Fruit fly (Drosophila melanogaster) whole organism, pupa: Measurements from ENCODE around the gene CG12608.

ENCODE experiments used
- CG10348 ChIP-seq: fragments of 200-800 bp; sonication (Bioruptor generic); IDR thresholded peaks from 2 replicates; pipeline ENCODE4 v1.3.6; 2022; ENCODE audit warnings: missing biosample characterization, missing genetic modification characterization
- CG12605 ChIP-seq: fragments of 200-800 bp; sonication (Bioruptor generic); IDR thresholded peaks from 2 replicates; pipeline ENCODE4 v1.3.6; 2022; ENCODE audit warnings: missing biosample characterization, missing genetic modification characterization
- CG15710 ChIP-seq: fragments of 200-800 bp; sonication (Bioruptor generic); optimal IDR thresholded peaks from 2 replicates; lab custom pipeline; 2018; ENCODE audit warnings: missing biosample characterization, mild to moderate bottlenecking, missing genetic modification characterization, moderate library complexity
- CG34367 ChIP-seq: fragments of 200-800 bp; sonication (Bioruptor generic); optimal IDR thresholded peaks from 2 replicates; lab custom pipeline; 2018; ENCODE audit warnings: missing biosample characterization, mild to moderate bottlenecking, missing genetic modification characterization
- Ets98B ChIP-seq: fragments of 200-800 bp; sonication (Bioruptor generic); IDR thresholded peaks from 2 replicates; pipeline ENCODE4 v1.3.6; 2022; ENCODE audit warnings: missing biosample characterization, missing genetic modification characterization
- Snoo ChIP-seq: fragments of 200-800 bp; sonication (Bioruptor generic); optimal IDR thresholded peaks from 3 replicates; lab custom pipeline; 2017; ENCODE audit warnings: missing biosample characterization, mild to moderate bottlenecking, missing genetic modification characterization, inconsistent platforms
- fd96Ca ChIP-seq: fragments of 200-800 bp; sonication (Bioruptor generic); IDR thresholded peaks from 3 replicates; pipeline ENCODE4 v1.3.6; 2022; ENCODE audit warnings: missing biosample characterization, missing genetic modification characterization
- rn ChIP-seq: fragments of 200-800 bp; sonication (Bioruptor generic); IDR thresholded peaks from 2 replicates; pipeline ENCODE4 v1.3.6; 2022; ENCODE audit warnings: missing biosample characterization, missing genetic modification characterization

- TF ChIP-seq CG12605 (GFP tag; lab: Robert Waterston, UW) (no peak), rn (no peak), CG34367 (tag; lab: Kevin White, UChicago) (no peak), CG10348 (no peak), fd96Ca (GFP tag; lab: Robert Waterston, UW) (no peak), CG15710 (tag; lab: Kevin White, UChicago) (peak; percentile 3), Ets98B (GFP tag; lab: Robert Waterston, UW) (no peak), Snoo (no peak)
Observed at dm6 chrX:15363649-15364048, 19.2 kb upstream of the CG12608 start.
